Worm (Caenorhabditis elegans): ENCODE measurements around the gene C11G10.1.

DNA sequence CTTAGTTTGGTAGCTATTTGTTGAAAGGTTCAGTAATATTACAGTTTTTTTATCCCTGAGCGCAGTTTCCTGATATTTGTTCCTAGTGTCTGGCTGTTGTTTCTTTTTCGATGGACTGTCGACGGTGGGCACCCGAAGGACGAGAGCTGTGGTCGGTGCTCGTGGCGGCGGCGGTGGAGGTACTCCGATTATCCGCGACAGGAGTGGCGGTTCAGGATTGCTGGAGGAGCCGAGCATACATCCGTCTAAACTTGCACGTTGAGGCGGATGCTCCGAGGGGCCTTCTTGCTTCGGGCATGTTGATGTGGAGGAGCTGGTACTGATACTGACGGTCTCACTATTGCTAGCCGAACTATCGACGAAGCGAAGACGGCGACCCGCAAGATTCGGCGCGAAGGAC lies 31.2 kb downstream of the C11G10.1 start:
- TF ChIP-seq ztf-11 (tag; optimal IDR thresholded peaks at IDR 0.05) (no peak), pha-4 (tag; optimal IDR thresholded peaks at IDR 0.05) (no peak), snpc-4 (tag; optimal IDR thresholded peaks at IDR 0.05) (no peak)
